Worm (Caenorhabditis elegans) whole organism, mixed stage, embryonic: ENCODE measurements around the gene sel-2.

Experiments
- bed-3 ChIP-seq: fragments of 200-800 bp; sonication (Bioruptor generic); optimal IDR thresholded peaks from 3 replicates; lab custom pipeline; 2018; ENCODE audit warnings: mild to moderate bottlenecking, missing genetic modification characterization, moderate library complexity, missing compliant biosample characterization
- elt-3 ChIP-seq: fragments of 150-350 bp; optimal IDR thresholded peaks from 2 replicates; lab custom pipeline; 2014; ENCODE audit warnings: missing biosample characterization, missing genetic modification characterization

ce11 chrIII:4653374-4653773 lies 41.2 kb upstream of the sel-2 start:
- TF ChIP-seq bed-3 (GFP tag; lab: Kevin White, UChicago) (no peak), elt-3 (tag; lab: Kevin White, UChicago) (no peak)
